Worm (Caenorhabditis elegans): ENCODE measurements around the gene W02F12.8.
A peak's percentile ranks its signal among the peaks of the same experiment; 100 is the strongest.

W02F12.8 gene

DNA sequence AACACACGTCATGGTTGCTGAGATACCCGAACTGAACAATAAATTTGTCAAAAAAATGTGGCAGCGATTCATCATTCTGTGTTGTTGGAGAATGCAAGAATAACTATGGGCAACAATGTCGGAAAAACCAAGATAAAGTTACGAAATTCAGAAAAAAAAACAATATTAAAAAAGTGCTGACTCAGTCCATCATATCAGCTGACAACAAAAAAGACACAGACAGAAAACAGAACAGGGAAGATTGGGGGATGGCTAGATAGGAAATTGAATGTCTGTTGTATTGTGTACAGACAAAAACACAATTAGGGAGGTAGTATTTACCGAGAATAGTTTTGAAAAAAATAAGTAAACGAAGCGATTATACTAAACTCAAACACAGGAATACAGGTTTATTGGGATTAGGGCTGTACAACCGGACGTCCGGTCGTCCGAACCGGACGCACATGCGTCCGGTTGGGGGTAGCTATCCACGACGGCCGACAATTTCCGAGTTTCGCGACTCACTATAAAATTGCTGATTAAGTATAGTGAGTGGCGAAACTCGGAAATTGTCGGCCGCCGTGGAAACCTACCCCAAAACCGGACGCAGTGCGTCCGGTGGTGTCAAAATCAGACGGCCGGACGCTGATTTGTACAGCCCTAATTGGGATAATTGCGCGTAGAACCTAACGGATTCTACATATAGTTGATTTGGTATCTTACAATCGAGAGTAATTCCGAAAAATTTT is 36.9 kb downstream of the W02F12.8 start:
- TF ChIP-seq elt-2 (tag; optimal IDR thresholded peaks at IDR 0.05) (peak; percentile 12), nhr-76 (tag; optimal IDR thresholded peaks at IDR 0.05) (no peak), ceh-28 (tag; optimal IDR thresholded peaks at IDR 0.05) (peak; percentile 7), pha-4 (tag; optimal IDR thresholded peaks at IDR 0.05) (peak; percentile 59)

DNA sequence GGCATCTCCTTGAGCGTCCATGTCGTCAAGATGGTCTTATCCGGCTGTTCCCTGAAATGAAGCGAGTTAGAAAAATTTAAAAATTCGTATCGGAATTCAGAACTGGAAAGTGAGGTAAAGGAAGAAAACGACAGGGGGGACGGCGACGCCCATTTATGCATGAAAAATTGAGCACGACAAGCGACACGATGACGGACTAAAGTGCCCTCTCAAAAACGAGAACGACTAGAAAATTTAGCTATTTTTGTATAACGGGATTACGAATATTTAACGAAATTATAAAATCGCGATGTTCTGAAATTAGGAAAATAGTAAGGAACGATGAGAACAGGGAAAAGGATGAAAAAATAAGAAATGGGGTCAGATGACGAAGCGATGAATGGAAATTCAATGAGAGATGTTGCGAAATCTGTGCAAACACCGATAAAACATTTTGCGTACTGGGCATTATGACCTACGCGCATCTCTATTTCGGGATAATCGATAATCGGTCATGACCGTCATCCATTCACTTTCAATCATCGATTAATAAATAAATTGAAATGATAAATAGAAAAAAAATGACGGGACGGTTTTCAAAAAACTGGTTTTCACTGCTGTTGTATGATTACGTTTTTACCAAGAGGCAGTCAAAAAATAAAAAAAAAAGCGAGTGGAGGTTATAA is 38.0 kb downstream of the W02F12.8 start, which contains the start of gene snb-1:
Gene snb-1, minus strand, starts transcription at position 51 of the 665 bp plus-strand sequence.
- TF ChIP-seq jun-1 (tag; optimal IDR thresholded peaks at IDR 0.05) (peak; percentile 42), sea-2 (GFP tag; optimal IDR thresholded peaks at IDR 0.05) (no peak), ceh-9 (tag; optimal IDR thresholded peaks at IDR 0.05) (no peak), ceh-28 (tag; optimal IDR thresholded peaks at IDR 0.05) (peak; percentile 95), nhr-12 (tag; optimal IDR thresholded peaks at IDR 0.05) (no peak), fkh-2 (tag; optimal IDR thresholded peaks at IDR 0.05) (no peak), fkh-10 (GFP tag; optimal IDR thresholded peaks at IDR 0.05) (no peak), aly-2 (tag; optimal IDR thresholded peaks at IDR 0.05) (no peak), nhr-28 (tag; optimal IDR thresholded peaks at IDR 0.05) (no peak), skn-1 (tag; optimal IDR thresholded peaks at IDR 0.05) (peak; percentile 35), nhr-11 (tag; optimal IDR thresholded peaks at IDR 0.05) (no peak), nfya-1 (tag; optimal IDR thresholded peaks at IDR 0.05; ENCODE audit: insufficient read depth) (peak; percentile 68), nhr-77 (tag; optimal IDR thresholded peaks at IDR 0.05) (peak; percentile 12), ama-1 (optimal IDR thresholded peaks at IDR 0.05) (no peak), ceh-82 (tag; optimal IDR thresholded peaks at IDR 0.05) (peak; percentile 86), fos-1 (tag; optimal IDR thresholded peaks at IDR 0.05) (no peak), elt-1 (tag; optimal IDR thresholded peaks at IDR 0.05) (no peak), mdl-1 (tag; optimal IDR thresholded peaks at IDR 0.05) (no peak), pqm-1 (tag; optimal IDR thresholded peaks at IDR 0.05) (peak; percentile 54), lin-15B (tag; optimal IDR thresholded peaks at IDR 0.05) (peak; percentile 34), snpc-4 (tag; optimal IDR thresholded peaks at IDR 0.05) (peak; percentile 6), ZK546.5 (tag; optimal IDR thresholded peaks at IDR 0.05) (no peak), nhr-76 (tag; optimal IDR thresholded peaks at IDR 0.05) (no peak), elt-2 (tag; optimal IDR thresholded peaks at IDR 0.05) (peak; percentile 23), elt-3 (tag; optimal IDR thresholded peaks at IDR 0.05) (no peak), egl-27 (tag; optimal IDR thresholded peaks at IDR 0.05) (no peak), nhr-43 (tag; optimal IDR thresholded peaks at IDR 0.05; ENCODE audit: poor library complexity, severe bottlenecking) (peak; percentile 13), nhr-25 (tag; optimal IDR thresholded peaks at IDR 0.05) (peak; percentile 80), nhr-23 (tag; optimal IDR thresholded peaks at IDR 0.05) (peak; percentile 97), unc-62 (GFP tag; optimal IDR thresholded peaks at IDR 0.05) (no peak), lsy-12 (tag; optimal IDR thresholded peaks at IDR 0.05) (peak; percentile 34), eor-1 (tag; optimal IDR thresholded peaks at IDR 0.05) (no peak), unc-39 (tag; optimal IDR thresholded peaks at IDR 0.05) (no peak), ceh-16 (tag; optimal IDR thresholded peaks at IDR 0.05) (no peak), mml-1 (tag; optimal IDR thresholded peaks at IDR 0.05) (no peak), tbx-2 (tag; optimal IDR thresholded peaks at IDR 0.05) (no peak), R02D3.7 (tag; optimal IDR thresholded peaks at IDR 0.05) (no peak), ztf-11 (tag; optimal IDR thresholded peaks at IDR 0.05) (no peak), nhr-237 (tag; optimal IDR thresholded peaks at IDR 0.05) (no peak), zag-1 (tag; optimal IDR thresholded peaks at IDR 0.05) (no peak), nhr-67 (tag; optimal IDR thresholded peaks at IDR 0.05) (no peak), ztf-4 (tag; optimal IDR thresholded peaks at IDR 0.05) (peak; percentile 12), daf-12 (tag; optimal IDR thresholded peaks at IDR 0.05) (no peak), lin-39 (tag; optimal IDR thresholded peaks at IDR 0.05) (peak; percentile 29), pha-4 (tag; optimal IDR thresholded peaks at IDR 0.05) (peak; percentile 69), hmg-11 (tag; optimal IDR thresholded peaks at IDR 0.05) (no peak), egl-5 (tag; optimal IDR thresholded peaks at IDR 0.05) (peak; percentile 35)
